Fruit fly (Drosophila melanogaster): ENCODE results near the gene CG4390.

CG4390 gene

DNA sequence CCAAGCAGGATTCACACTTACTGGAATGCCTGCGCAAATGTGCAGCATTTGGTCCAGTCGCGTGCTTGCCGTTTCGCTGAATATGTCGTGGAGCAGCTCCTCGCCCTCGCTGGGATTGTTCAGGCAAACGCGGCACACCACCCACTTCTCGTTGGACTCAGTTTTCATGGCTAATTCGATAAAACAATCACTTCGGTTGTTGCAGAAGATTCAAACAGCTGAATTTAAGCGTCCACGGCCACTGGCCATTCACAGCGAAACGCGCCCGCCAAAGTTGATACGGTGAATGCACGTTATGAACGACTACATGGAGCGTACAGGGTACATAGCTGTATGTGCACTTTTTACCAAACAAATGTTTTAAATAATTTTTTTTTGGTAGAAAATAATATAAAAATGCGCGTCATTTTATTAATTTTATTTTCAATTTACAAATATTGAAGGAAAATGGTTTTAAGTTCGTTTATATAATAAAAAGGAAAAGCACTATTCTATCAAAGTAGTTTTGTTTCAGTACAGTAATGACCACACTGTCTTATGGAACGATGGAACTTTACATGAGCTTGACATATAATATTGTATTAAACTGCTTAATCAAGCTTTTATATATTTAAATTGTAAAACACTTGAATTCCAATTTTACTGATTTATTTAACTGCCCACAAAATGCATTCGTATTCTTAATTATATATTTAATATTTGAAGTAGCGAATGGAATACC, 28.3 kb downstream of the CG4390 start, which contains the start of gene trem:
Gene trem (minus strand): TSS at position 267 of the 721 bp plus-strand sequence.
- TF ChIP-seq Pif1A (GFP tag; optimal IDR thresholded peaks at IDR 0.05) (no peak), Snoo (tag; optimal IDR thresholded peaks at IDR 0.05) (peak; percentile 59), gl (tag; optimal IDR thresholded peaks at IDR 0.05) (peak; percentile 0), D1 (tag; optimal IDR thresholded peaks at IDR 0.05) (no peak), CG14655 (GFP tag; optimal IDR thresholded peaks at IDR 0.05) (no peak), CG13204 (GFP tag; optimal IDR thresholded peaks at IDR 0.05) (no peak), rn (GFP tag; IDR thresholded peaks at IDR 0.05) (peak; percentile 31; the same call in 1 of the 2 replicates), CG32121 (GFP tag; IDR thresholded peaks at IDR 0.05) (peak; percentile 42; the same call in 1 of the 2 replicates), CG17806 (tag; optimal IDR thresholded peaks at IDR 0.05) (peak; percentile 64), fd96Ca (GFP tag; IDR thresholded peaks at IDR 0.05) (no peak), CG8159 (tag; optimal IDR thresholded peaks at IDR 0.05) (peak; percentile 79), CG9948 (tag; optimal IDR thresholded peaks at IDR 0.05) (peak; percentile 76), EcR (GFP tag; optimal IDR thresholded peaks at IDR 0.05) (no peak), CG10348 (GFP tag; IDR thresholded peaks at IDR 0.05) (peak; percentile 69), CG34367 (tag; optimal IDR thresholded peaks at IDR 0.05) (peak; percentile 60), CG4496 (GFP tag; IDR thresholded peaks at IDR 0.05) (peak; percentile 33; the same call in 2 of the 3 replicates), Pif1B (GFP tag; optimal IDR thresholded peaks at IDR 0.05) (no peak), CG12605 (GFP tag; IDR thresholded peaks at IDR 0.05) (no peak), CG8301 (tag; optimal IDR thresholded peaks at IDR 0.05) (no peak), Ets98B (GFP tag; IDR thresholded peaks at IDR 0.05) (0 out of 2 replicates have a peak, but pooled peaks have one; percentile 31), CG15710 (tag; optimal IDR thresholded peaks at IDR 0.05) (peak; percentile 77)

DNA sequence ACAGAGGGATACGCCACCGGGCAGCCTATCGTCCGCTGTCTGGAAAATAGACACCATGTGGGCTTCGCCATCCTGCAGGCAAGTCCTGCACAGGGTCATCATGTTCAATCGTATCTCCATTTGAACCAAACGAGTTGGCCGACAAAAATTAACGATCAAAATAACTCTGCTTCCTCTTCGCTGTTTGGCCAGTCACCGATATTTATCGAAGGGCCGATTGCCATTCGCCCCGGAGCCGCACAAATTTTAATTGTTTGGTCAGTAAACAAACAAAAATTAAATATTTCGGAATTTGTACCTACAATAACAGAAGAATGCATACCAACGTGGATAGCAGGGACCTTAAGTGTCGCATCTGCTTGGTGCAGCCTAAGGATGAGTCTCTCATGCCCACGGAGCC, 31.7 kb downstream of the CG4390 start, which contains the start of the genes CG4424 and CG4854:
Gene CG4424 (minus strand): TSS at position 200 of the 400 bp plus-strand sequence.
Gene CG4854 (plus strand): TSS at position 218 of the 400 bp plus-strand sequence.
- TF ChIP-seq CG34367 (tag; optimal IDR thresholded peaks at IDR 0.05) (no peak), D1 (tag; optimal IDR thresholded peaks at IDR 0.05) (no peak), Snoo (tag; optimal IDR thresholded peaks at IDR 0.05) (no peak), fd96Ca (GFP tag; IDR thresholded peaks at IDR 0.05) (no peak), CG8159 (tag; optimal IDR thresholded peaks at IDR 0.05) (no peak), CG8301 (tag; optimal IDR thresholded peaks at IDR 0.05) (no peak), CG9948 (tag; optimal IDR thresholded peaks at IDR 0.05) (no peak), CG17806 (tag; optimal IDR thresholded peaks at IDR 0.05) (no peak), gl (tag; optimal IDR thresholded peaks at IDR 0.05) (no peak), Ets98B (GFP tag; IDR thresholded peaks at IDR 0.05) (no peak), CG10348 (GFP tag; IDR thresholded peaks at IDR 0.05) (no peak)

DNA sequence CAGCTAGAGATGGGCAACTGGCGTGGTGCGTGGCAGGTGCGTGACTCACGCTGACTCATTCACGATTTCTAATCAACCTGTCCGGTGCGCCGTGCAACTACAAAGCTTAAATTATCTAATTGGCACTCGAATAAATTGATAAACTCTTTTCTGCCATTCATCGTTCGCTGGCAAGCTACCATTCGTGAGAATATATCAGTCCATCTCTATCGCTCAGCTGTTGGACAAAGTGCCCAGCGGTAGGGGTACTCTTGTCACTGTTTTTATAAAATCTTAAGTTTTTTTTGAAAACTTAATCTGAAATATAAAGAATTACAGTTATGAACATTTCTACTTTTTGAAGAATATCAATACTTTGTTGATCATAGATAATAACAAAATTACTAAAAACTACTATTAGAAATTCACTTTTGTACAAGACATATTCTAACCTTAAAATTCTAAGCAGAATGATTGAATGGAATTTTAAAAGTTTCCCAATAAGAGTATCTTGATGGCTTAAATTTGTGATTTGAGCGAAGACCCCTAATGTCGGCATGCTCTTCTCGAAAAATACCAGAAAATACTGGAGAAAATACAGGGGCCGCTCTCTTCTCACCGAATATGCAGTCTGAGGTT, 38.3 kb downstream of the CG4390 start, which contains the start of the genes PIG-L and psidin:
Gene PIG-L (minus strand): TSS at position 187 of the 618 bp plus-strand sequence.
Gene psidin (plus strand): TSS at position 553 of the 618 bp plus-strand sequence.
- TF ChIP-seq Pif1B (GFP tag; optimal IDR thresholded peaks at IDR 0.05) = no peak
- peak; percentile 62; the same call in 2 of the 3 replicates for TF ChIP-seq fd96Ca (GFP tag; IDR thresholded peaks at IDR 0.05)
- TF ChIP-seq EcR (GFP tag; optimal IDR thresholded peaks at IDR 0.05) = no peak
- TF ChIP-seq CG8159 (tag; optimal IDR thresholded peaks at IDR 0.05) = peak; percentile 72
- TF ChIP-seq CG32121 (GFP tag; IDR thresholded peaks at IDR 0.05) = peak; percentile 66
- peak; percentile 51 for TF ChIP-seq CG8301 (tag; optimal IDR thresholded peaks at IDR 0.05)
- TF ChIP-seq rn (GFP tag; IDR thresholded peaks at IDR 0.05) = peak; percentile 23
- TF ChIP-seq D1 (tag; optimal IDR thresholded peaks at IDR 0.05) = no peak
- TF ChIP-seq CG15710 (tag; optimal IDR thresholded peaks at IDR 0.05) = peak; percentile 88
- TF ChIP-seq CG9948 (tag; optimal IDR thresholded peaks at IDR 0.05) = peak; percentile 81
- TF ChIP-seq Pif1A (GFP tag; optimal IDR thresholded peaks at IDR 0.05) = no peak
- peak; percentile 52 for TF ChIP-seq CG12605 (GFP tag; IDR thresholded peaks at IDR 0.05)
- peak; percentile 39; the same call in 2 of the 3 replicates for TF ChIP-seq CG4496 (GFP tag; IDR thresholded peaks at IDR 0.05)
- no peak for TF ChIP-seq CG10348 (GFP tag; IDR thresholded peaks at IDR 0.05)
- no peak for TF ChIP-seq CG14655 (GFP tag; optimal IDR thresholded peaks at IDR 0.05)
- TF ChIP-seq Snoo (tag; optimal IDR thresholded peaks at IDR 0.05) = peak; percentile 85
- no peak for TF ChIP-seq gl (tag; optimal IDR thresholded peaks at IDR 0.05)
- no peak for TF ChIP-seq CG13204 (GFP tag; optimal IDR thresholded peaks at IDR 0.05)
- TF ChIP-seq Ets98B (GFP tag; IDR thresholded peaks at IDR 0.05) = peak; percentile 30; the same call in 1 of the 2 replicates
- peak; percentile 46 for TF ChIP-seq CG17806 (tag; optimal IDR thresholded peaks at IDR 0.05)
- peak; percentile 83 for TF ChIP-seq CG34367 (tag; optimal IDR thresholded peaks at IDR 0.05)

DNA sequence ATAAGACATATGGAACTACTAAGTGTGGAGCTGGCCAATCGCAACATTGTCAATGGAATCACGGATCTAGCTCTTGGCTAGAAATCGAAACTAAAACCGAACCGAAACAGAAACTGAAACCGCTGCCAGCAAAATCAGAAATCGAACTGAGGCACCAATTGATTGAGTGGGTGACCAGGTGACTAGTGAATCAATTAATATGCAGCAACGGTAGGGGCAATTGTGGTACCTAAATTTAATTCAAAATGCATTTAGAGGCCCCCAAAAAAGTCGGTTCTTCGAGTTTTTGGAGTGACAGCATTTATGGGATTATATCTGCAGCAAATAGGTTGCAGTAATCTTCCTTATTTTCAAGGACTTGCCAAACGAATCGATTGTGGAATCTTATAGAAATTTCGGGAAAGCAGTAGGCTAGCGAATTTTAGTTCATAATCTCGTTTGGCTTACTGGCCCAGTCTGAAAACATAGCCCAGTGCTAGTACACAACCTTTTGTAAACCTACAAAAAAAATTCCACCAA, 46.1 kb downstream of the CG4390 start, which contains the start of the genes CG17190 and CG4836:
Gene CG17190 (minus strand): TSS at position 101 of the 519 bp plus-strand sequence.
Gene CG4836 (plus strand): TSS at position 469 of the 519 bp plus-strand sequence.
- TF ChIP-seq D1 (tag; optimal IDR thresholded peaks at IDR 0.05) (no peak), CG32121 (GFP tag; IDR thresholded peaks at IDR 0.05) (no peak), CG14655 (GFP tag; optimal IDR thresholded peaks at IDR 0.05) (no peak), fd96Ca (GFP tag; IDR thresholded peaks at IDR 0.05) (no peak), gl (tag; optimal IDR thresholded peaks at IDR 0.05) (no peak), Ets98B (GFP tag; IDR thresholded peaks at IDR 0.05) (no peak), EcR (GFP tag; optimal IDR thresholded peaks at IDR 0.05) (no peak), CG12605 (GFP tag; IDR thresholded peaks at IDR 0.05) (no peak), Snoo (tag; optimal IDR thresholded peaks at IDR 0.05) (no peak), CG13204 (GFP tag; optimal IDR thresholded peaks at IDR 0.05) (no peak), CG4496 (GFP tag; IDR thresholded peaks at IDR 0.05) (no peak), CG34367 (tag; optimal IDR thresholded peaks at IDR 0.05) (no peak), CG10348 (GFP tag; IDR thresholded peaks at IDR 0.05) (no peak), Pif1A (GFP tag; optimal IDR thresholded peaks at IDR 0.05) (no peak), rn (GFP tag; IDR thresholded peaks at IDR 0.05) (no peak)
